Worm (Caenorhabditis elegans) whole organism, L3 larva: ENCODE data around the gene sre-42.

Experiments used
- nhr-237 ChIP-seq: fragments of 150-350 bp; optimal IDR thresholded peaks from 2 replicates; lab custom pipeline; 2014; ENCODE audit warnings: missing biosample characterization, missing genetic modification characterization
- pha-4 ChIP-seq: fragments of 150-350 bp; optimal IDR thresholded peaks from 2 replicates; lab custom pipeline; 2014; ENCODE audit warnings: missing biosample characterization, missing genetic modification reagents, missing genetic modification characterization
- ztf-11 ChIP-seq: fragments of 150-350 bp; optimal IDR thresholded peaks from 2 replicates; lab custom pipeline; 2014; ENCODE audit warnings: missing biosample characterization, missing genetic modification characterization

ce11 chrII:12380888-12381287, 5.8 kb downstream of the sre-42 start:
- no peak for TF ChIP-seq pha-4
- no peak for TF ChIP-seq nhr-237 (tag; lab: Kevin White, UChicago)
- no peak for TF ChIP-seq ztf-11 (tag; lab: Kevin White, UChicago)
